Worm (Caenorhabditis elegans) whole organism, early embryonic: ENCODE data around the gene scav-1.

Source experiments
- F13C5.2 ChIP-seq: sonication (generic microtip); optimal IDR thresholded peaks from 2 replicates; lab custom pipeline; 2017; ENCODE audit warnings: mild to moderate bottlenecking, missing genetic modification characterization, inconsistent platforms, missing compliant biosample characterization
- aly-1 ChIP-seq: sonication (generic microtip); optimal IDR thresholded peaks from 2 replicates; lab custom pipeline; 2016; ENCODE audit warnings: missing genetic modification characterization, missing compliant biosample characterization
- ama-1 ChIP-seq: fragments of 150-350 bp; optimal IDR thresholded peaks from 2 replicates; lab custom pipeline; 2014
- ceh-36 ChIP-seq: sonication (generic microtip); optimal IDR thresholded peaks from 2 replicates; lab custom pipeline; 2016; ENCODE audit warnings: missing genetic modification characterization, inconsistent platforms, missing compliant biosample characterization
- flt-1 ChIP-seq: fragments of 200-800 bp; sonication (Bioruptor generic); IDR thresholded peaks from 2 replicates; pipeline ENCODE4 v1.3.6; 2022; ENCODE audit warnings: missing genetic modification characterization, missing compliant biosample characterization
- hmg-4 ChIP-seq: fragments of 200-800 bp; sonication (Bioruptor generic); optimal IDR thresholded peaks from 2 replicates; lab custom pipeline; 2018; ENCODE audit warnings: mild to moderate bottlenecking, missing genetic modification characterization, missing compliant biosample characterization
- hnd-1 ChIP-seq: sonication (generic microtip); optimal IDR thresholded peaks from 2 replicates; lab custom pipeline; 2016; ENCODE audit warnings: missing genetic modification characterization, missing compliant biosample characterization
- pes-1 ChIP-seq: fragments of 200-800 bp; sonication (Bioruptor generic); IDR thresholded peaks from 2 replicates; pipeline ENCODE4 v1.3.6; 2022; ENCODE audit warnings: missing genetic modification reagents, missing genetic modification characterization, missing compliant biosample characterization
- scrt-1 ChIP-seq: fragments of 200-800 bp; sonication (Bioruptor generic); IDR thresholded peaks from 2 replicates; pipeline ENCODE4 v1.3.6; 2022; ENCODE audit warnings: missing genetic modification characterization, missing compliant biosample characterization
- tbx-11 ChIP-seq: fragments of 200-800 bp; sonication (Bioruptor generic); IDR thresholded peaks from 2 replicates; pipeline ENCODE4 v1.3.6; 2022; ENCODE audit warnings: missing genetic modification characterization, missing compliant biosample characterization
- tbx-37 ChIP-seq: fragments of 200-800 bp; sonication (Bioruptor generic); conservative IDR thresholded peaks from 2 replicates; pipeline ENCODE4 v1.3.6; 2022; ENCODE audit warnings: missing genetic modification reagents, missing genetic modification characterization, missing compliant biosample characterization
- tra-4 ChIP-seq: sonication (generic microtip); optimal IDR thresholded peaks from 2 replicates; lab custom pipeline; 2017; ENCODE audit warnings: missing genetic modification characterization, missing compliant biosample characterization

DNA sequence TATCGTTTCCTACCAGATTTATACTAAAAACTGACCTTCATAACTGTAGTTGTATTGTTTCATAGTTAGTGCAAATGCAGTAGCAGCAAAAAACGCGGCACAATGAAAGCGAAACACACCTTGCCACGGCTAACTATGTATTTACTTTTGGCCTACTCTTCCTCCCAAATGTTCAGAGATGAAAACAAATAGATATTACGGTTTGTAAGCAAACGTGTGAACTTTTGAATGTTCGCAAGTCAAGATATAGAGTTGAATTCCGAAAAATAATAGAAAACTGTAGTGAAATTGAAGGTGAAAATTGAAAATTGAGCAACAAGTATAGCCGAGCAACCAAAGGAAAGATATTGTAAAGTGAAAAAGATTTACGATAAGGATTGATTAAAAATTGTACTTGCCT is 36.2 kb downstream of the scav-1 start, which contains the start of gene chtl-1:
- TF ChIP-seq scrt-1 (no peak), tbx-11 (no peak), pes-1 (GFP tag; lab: Robert Waterston, UW) (no peak), hmg-4 (GFP tag; lab: Kevin White, UChicago) (no peak), F13C5.2 (tag; lab: Kevin White, UChicago) (no peak), ama-1 (lab: Kevin White, UChicago) (no peak), aly-1 (tag; lab: Kevin White, UChicago) (no peak), tbx-37 (no peak), flt-1 (GFP tag; lab: Robert Waterston, UW) (no peak), tra-4 (tag; lab: Kevin White, UChicago) (no peak), hnd-1 (tag; lab: Kevin White, UChicago) (no peak), ceh-36 (no peak)
